Fruit fly (Drosophila melanogaster) Kc167 (cell line): ENCODE data around the gene CG18428.

Experiments used
- Myc ChIP-seq: fragments of >200 bp; optimal IDR thresholded peaks from 2 replicates; lab custom pipeline; 2017; ENCODE audit warnings: missing external identifiers
- h ChIP-seq: fragments of >200 bp; optimal IDR thresholded peaks from 3 replicates; lab custom pipeline; 2018; ENCODE audit warnings: missing external identifiers
- insv ChIP-seq: fragments of >200 bp; optimal IDR thresholded peaks from 3 replicates; lab custom pipeline; 2018; ENCODE audit warnings: missing external identifiers
- psq ChIP-seq: fragments of >200 bp; optimal IDR thresholded peaks from 2 replicates; lab custom pipeline; 2017; ENCODE audit warnings: missing external identifiers
- ttk ChIP-seq: sonication (Bioruptor generic); optimal IDR thresholded peaks from 2 replicates; lab custom pipeline; 2017; ENCODE audit warnings: missing external identifiers

- no peak for TF ChIP-seq h (lab: Kevin White, UChicago)
- TF ChIP-seq psq (lab: Kevin White, UChicago), result no peak
- TF ChIP-seq insv (lab: Kevin White, UChicago), result no peak
- TF ChIP-seq Myc (lab: Kevin White, UChicago), result no peak
- TF ChIP-seq ttk (lab: Kevin White, UChicago), result no peak
Observed at dm6 chr3R:24068830-24069229, 40.3 kb upstream of the CG18428 start.
